Worm (Caenorhabditis elegans): ENCODE data around the gene F22F4.9.

F22F4.9 gene

DNA sequence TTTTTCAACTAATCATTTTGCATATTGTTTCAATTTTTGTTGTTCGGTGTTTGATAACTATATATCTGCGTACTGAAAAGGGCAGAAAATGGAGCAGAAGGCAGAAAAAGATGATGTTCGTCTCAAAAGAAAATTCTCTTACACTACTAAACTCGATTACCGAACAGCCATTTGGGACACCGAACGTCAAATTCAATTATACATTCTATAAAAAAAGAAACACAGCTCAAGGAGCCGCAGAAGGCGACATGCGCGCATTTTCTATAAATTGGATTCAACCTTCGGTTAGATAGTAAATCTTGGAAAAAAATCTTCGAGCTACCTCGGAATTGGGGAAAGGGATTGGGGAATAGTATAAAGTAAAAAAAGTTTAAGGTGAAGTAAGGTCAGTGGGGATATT is 16.0 kb downstream of the F22F4.9 start:
- no peak for TF ChIP-seq ref-2 (tag; optimal IDR thresholded peaks at IDR 0.05)
- no peak for TF ChIP-seq Y22D7AL.16 (tag; optimal IDR thresholded peaks at IDR 0.05)
- TF ChIP-seq dve-1 (tag; optimal IDR thresholded peaks at IDR 0.05) = no peak
- peak; percentile 71 for TF ChIP-seq unc-42 (tag; optimal IDR thresholded peaks at IDR 0.05)
- TF ChIP-seq zip-5 (tag; optimal IDR thresholded peaks at IDR 0.05) = no peak
- no peak for TF ChIP-seq unc-55 (GFP tag; optimal IDR thresholded peaks at IDR 0.05)
- no peak for TF ChIP-seq unc-86 (tag; optimal IDR thresholded peaks at IDR 0.05)
- TF ChIP-seq ceh-18 (tag; optimal IDR thresholded peaks at IDR 0.05) = no peak

DNA sequence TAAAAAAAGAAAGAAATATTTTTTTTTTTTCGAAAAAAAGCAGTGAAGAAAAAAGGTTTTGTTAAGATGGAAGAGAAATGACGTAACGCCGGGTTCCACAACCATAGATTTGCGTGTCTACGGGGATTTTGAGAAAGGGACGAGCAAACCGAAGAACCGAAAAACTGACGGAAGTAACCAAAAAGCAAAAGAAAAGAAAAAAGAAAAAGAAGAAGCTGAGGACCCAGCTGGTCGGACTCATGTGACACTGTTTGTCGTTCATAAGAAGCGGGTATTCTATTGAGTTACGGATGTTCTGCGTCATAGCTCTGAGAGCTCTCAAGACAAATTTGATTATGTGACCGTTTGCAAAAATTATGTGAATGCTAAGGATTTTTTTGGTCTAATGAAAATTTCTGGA is 16.5 kb downstream of the F22F4.9 start:
- TF ChIP-seq ceh-2 (tag; optimal IDR thresholded peaks at IDR 0.05) (no peak), sox-2 (GFP tag; IDR thresholded peaks at IDR 0.05) (no peak), pha-2 (tag; optimal IDR thresholded peaks at IDR 0.05) (no peak), ztf-16 (tag; optimal IDR thresholded peaks at IDR 0.05) (no peak), fkh-6 (tag; optimal IDR thresholded peaks at IDR 0.05) (no peak), eyg-1 (tag; optimal IDR thresholded peaks at IDR 0.05) (no peak), unc-42 (tag; optimal IDR thresholded peaks at IDR 0.05) (peak; percentile 92), ref-2 (tag; optimal IDR thresholded peaks at IDR 0.05) (no peak), pag-3 (tag; optimal IDR thresholded peaks at IDR 0.05; ENCODE audit: borderline replicate concordance) (no peak)

DNA sequence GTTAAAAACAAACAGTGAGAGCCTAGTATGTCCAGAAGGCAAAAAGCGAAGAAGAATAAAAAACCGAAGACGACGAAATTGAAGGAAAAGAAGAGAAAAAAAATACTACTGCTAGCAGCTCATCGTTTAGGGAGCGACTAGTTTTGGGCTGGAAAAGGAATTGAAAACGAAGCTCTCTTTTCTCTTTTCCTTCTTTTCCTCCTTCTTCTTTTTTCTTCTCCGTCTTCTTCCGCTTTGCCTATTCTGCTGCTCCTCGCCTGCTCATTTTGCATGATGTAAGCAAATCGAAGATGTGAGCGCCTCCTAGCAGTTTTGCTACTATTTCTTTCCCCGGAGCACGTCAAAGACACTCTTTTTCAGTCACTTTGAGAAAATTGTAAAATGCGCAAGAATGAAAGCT is 17.6 kb downstream of the F22F4.9 start:
- TF ChIP-seq unc-42 (tag; optimal IDR thresholded peaks at IDR 0.05) (peak; percentile 31), fax-1 (tag; optimal IDR thresholded peaks at IDR 0.05) (no peak)

DNA sequence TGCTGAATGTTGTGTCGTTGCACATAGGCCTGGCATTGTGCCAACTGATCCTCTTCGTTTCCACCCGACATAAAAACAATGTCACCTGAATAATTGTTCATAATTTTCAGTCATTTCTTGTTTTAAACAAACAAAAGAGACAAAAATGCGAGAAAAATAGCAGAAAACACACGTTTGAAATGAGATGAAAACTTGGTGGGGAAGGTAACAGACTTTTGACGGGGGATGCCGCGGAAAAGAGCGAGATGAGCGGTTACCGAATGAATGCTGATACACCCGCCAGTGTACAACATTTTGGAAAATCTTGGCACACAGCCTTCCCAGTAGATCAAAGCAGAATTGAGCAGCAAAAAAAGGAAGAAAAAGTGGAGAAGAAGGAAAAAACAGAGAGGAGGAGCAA is 21.6 kb downstream of the F22F4.9 start, which contains the start of gene kin-2:
kin-2 (minus strand) TSS at position 101 of the 400 bp plus-strand sequence.
- TF ChIP-seq pax-1 (tag; optimal IDR thresholded peaks at IDR 0.05) = no peak
- no peak for TF ChIP-seq mec-3 (tag; optimal IDR thresholded peaks at IDR 0.05; ENCODE audit: borderline replicate concordance)
- no peak for TF ChIP-seq pag-3 (tag; optimal IDR thresholded peaks at IDR 0.05; ENCODE audit: borderline replicate concordance)
- TF ChIP-seq fkh-10 (GFP tag; optimal IDR thresholded peaks at IDR 0.05) = no peak
- TF ChIP-seq T23F11.4 (GFP tag; optimal IDR thresholded peaks at IDR 0.05) = no peak
- no peak for TF ChIP-seq fkh-6 (tag; optimal IDR thresholded peaks at IDR 0.05)
- no peak for TF ChIP-seq unc-42 (tag; optimal IDR thresholded peaks at IDR 0.05)
- TF ChIP-seq nhr-232 (tag; optimal IDR thresholded peaks at IDR 0.05) = no peak
- TF ChIP-seq odd-2 (tag; optimal IDR thresholded peaks at IDR 0.05) = no peak
- TF ChIP-seq K09A11.1 (tag; optimal IDR thresholded peaks at IDR 0.05; ENCODE audit: insufficient read depth) = no peak
- TF ChIP-seq ets-4 (tag; optimal IDR thresholded peaks at IDR 0.05) = no peak
- TF ChIP-seq nhr-11 (tag; optimal IDR thresholded peaks at IDR 0.05) = no peak
- TF ChIP-seq nfya-1 (tag; optimal IDR thresholded peaks at IDR 0.05) = no peak
- TF ChIP-seq F13H6.1 (tag; optimal IDR thresholded peaks at IDR 0.05) = no peak
- no peak for TF ChIP-seq tbx-2 (tag; optimal IDR thresholded peaks at IDR 0.05)
- no peak for TF ChIP-seq sox-4 (tag; optimal IDR thresholded peaks at IDR 0.05)
- TF ChIP-seq ceh-22 (tag; optimal IDR thresholded peaks at IDR 0.05) = no peak
- TF ChIP-seq sdc-2 (tag; optimal IDR thresholded peaks at IDR 0.05) = no peak

DNA sequence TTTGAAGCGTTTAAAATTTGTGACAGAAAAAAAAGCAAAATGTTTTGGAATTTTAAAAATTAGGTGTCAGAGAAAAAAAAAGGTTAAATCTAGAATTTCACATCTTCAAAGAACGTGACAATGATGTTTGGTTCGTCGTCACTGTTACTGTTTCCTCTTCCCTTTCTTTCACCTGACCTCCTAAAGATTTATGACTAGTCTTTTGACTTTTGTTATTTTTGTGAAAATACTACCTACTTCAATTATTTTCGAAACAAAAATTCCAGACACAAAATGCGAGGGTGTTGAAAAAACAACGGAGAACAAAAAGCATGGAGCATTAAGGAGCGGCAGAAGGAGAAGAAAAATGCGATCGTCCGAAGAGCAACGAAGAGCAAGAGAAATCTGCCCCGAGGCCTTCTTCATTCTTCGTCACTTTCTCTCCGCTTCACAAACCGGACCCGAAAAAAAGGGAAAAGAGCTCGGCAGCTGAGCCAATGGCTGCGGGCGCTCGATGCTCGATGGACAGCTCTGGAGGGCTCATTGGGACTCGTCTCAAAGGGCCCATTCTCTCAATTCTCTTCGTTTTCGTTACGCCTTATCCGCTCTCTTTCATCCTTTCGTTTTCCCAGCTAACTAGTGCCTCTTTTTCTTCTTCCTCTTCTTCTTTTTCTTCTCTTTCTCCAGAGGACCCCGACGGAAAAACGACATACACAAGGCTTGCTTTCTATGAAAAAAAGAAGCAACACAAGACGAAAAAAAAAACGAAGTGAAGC is 22.9 kb downstream of the F22F4.9 start:
- TF ChIP-seq ceh-18 (tag; optimal IDR thresholded peaks at IDR 0.05) (peak; percentile 70), unc-55 (GFP tag; optimal IDR thresholded peaks at IDR 0.05) (peak; percentile 54), unc-3 (GFP tag; conservative IDR thresholded peaks at IDR 0.05) (no peak), unc-3 (tag; optimal IDR thresholded peaks at IDR 0.05) (peak; percentile 66), eyg-1 (tag; optimal IDR thresholded peaks at IDR 0.05) (no peak), ceh-34 (tag; optimal IDR thresholded peaks at IDR 0.05) (peak; percentile 6), ceh-31 (tag; optimal IDR thresholded peaks at IDR 0.05) (peak; percentile 53), unc-42 (tag; optimal IDR thresholded peaks at IDR 0.05) (peak; percentile 69), ceh-14 (tag; optimal IDR thresholded peaks at IDR 0.05) (peak; percentile 26), tbx-2 (tag; optimal IDR thresholded peaks at IDR 0.05) (peak; percentile 31), nfya-1 (tag; optimal IDR thresholded peaks at IDR 0.05) (peak; percentile 88), ahr-1 (tag; optimal IDR thresholded peaks at IDR 0.05) (no peak), hlh-13 (GFP tag; optimal IDR thresholded peaks at IDR 0.05) (no peak), sdc-2 (tag; optimal IDR thresholded peaks at IDR 0.05) (peak; percentile 5)

Measured in whole organism, late embryonic.